Fruit fly (Drosophila melanogaster) whole organism, embryonic: ENCODE measurements around the gene gt.

Experiments
- B-H1 ChIP-seq: fragments of 200-800 bp; sonication (Bioruptor generic); IDR thresholded peaks from 3 replicates; pipeline ENCODE4 v1.3.6; 2022; ENCODE audit warnings: missing biosample characterization, missing genetic modification characterization
- CG10462 ChIP-seq: fragments of 200-800 bp; sonication (Bioruptor generic); optimal IDR thresholded peaks from 2 replicates; lab custom pipeline; 2016; ENCODE audit warnings: missing biosample characterization, missing genetic modification characterization
- CG11560 ChIP-seq: fragments of 200-800 bp; sonication (Bioruptor generic); IDR thresholded peaks from 3 replicates; pipeline ENCODE4 v1.3.6; 2022; ENCODE audit warnings: missing biosample characterization, missing genetic modification characterization
- CG1233 ChIP-seq: fragments of 200-800 bp; sonication (Bioruptor generic); optimal IDR thresholded peaks from 4 replicates; lab custom pipeline; 2018; ENCODE audit warnings: missing biosample characterization, mild to moderate bottlenecking, missing genetic modification characterization
- CG14710 ChIP-seq: fragments of 200-800 bp; sonication (Bioruptor generic); optimal IDR thresholded peaks from 3 replicates; lab custom pipeline; 2019; ENCODE audit warnings: missing biosample characterization, mild to moderate bottlenecking, missing genetic modification characterization, moderate library complexity
- CG1602 ChIP-seq: fragments of 200-800 bp; sonication (Bioruptor generic); optimal IDR thresholded peaks from 3 replicates; lab custom pipeline; 2016; ENCODE audit warnings: missing biosample characterization, missing genetic modification characterization
- CG16813 ChIP-seq: fragments of 200-800 bp; sonication (Bioruptor generic); IDR thresholded peaks from 3 replicates; pipeline ENCODE4 v1.3.6; 2022; ENCODE audit warnings: missing biosample characterization, missing genetic modification characterization; ENCODE audit not compliant: partially characterized antibody
- CG17802 ChIP-seq: fragments of 200-800 bp; sonication (Bioruptor generic); optimal IDR thresholded peaks from 2 replicates; lab custom pipeline; 2018; ENCODE audit warnings: missing biosample characterization, mild to moderate bottlenecking, missing genetic modification characterization, moderate library complexity
- CG18011 ChIP-seq: fragments of 200-800 bp; sonication (Bioruptor generic); optimal IDR thresholded peaks from 2 replicates; lab custom pipeline; 2017; ENCODE audit warnings: missing biosample characterization, missing genetic modification characterization, mild to moderate bottlenecking, moderate library complexity, missing genotype
- CG18619 ChIP-seq: fragments of 200-800 bp; sonication (Bioruptor generic); optimal IDR thresholded peaks from 3 replicates; lab custom pipeline; 2017; ENCODE audit warnings: missing biosample characterization, mild to moderate bottlenecking, missing genetic modification characterization
- CG2199 ChIP-seq: fragments of 200-800 bp; sonication (Bioruptor generic); IDR thresholded peaks from 3 replicates; pipeline ENCODE4 v1.3.6; 2022; ENCODE audit warnings: missing biosample characterization, missing genetic modification characterization
- CG2202 ChIP-seq: fragments of 200-800 bp; sonication (Bioruptor generic); optimal IDR thresholded peaks from 2 replicates; lab custom pipeline; 2018; ENCODE audit warnings: missing biosample characterization, mild to moderate bottlenecking, missing genetic modification characterization
- CG33213 ChIP-seq: fragments of 200-800 bp; sonication (Bioruptor generic); optimal IDR thresholded peaks from 3 replicates; lab custom pipeline; 2016; ENCODE audit warnings: missing biosample characterization, missing genetic modification characterization
- CG33557 ChIP-seq: fragments of 200-800 bp; sonication (Bioruptor generic); optimal IDR thresholded peaks from 2 replicates; lab custom pipeline; 2019; ENCODE audit warnings: missing biosample characterization, mild to moderate bottlenecking, missing genetic modification characterization, moderate library complexity
- CG34422 ChIP-seq: fragments of 200-800 bp; sonication (Bioruptor generic); IDR thresholded peaks from 3 replicates; pipeline ENCODE4 v1.3.6; 2022; ENCODE audit warnings: missing biosample characterization, missing genetic modification characterization
- CG4282 ChIP-seq: fragments of 200-800 bp; sonication (Bioruptor generic); optimal IDR thresholded peaks from 2 replicates; lab custom pipeline; 2016; ENCODE audit warnings: missing biosample characterization, missing genetic modification characterization
- CG4617 ChIP-seq: fragments of 200-800 bp; sonication (Bioruptor generic); optimal IDR thresholded peaks from 3 replicates; lab custom pipeline; 2016; ENCODE audit warnings: missing biosample characterization, missing genetic modification characterization, borderline replicate concordance
- CG5180 ChIP-seq: fragments of 200-800 bp; sonication (Bioruptor generic); optimal IDR thresholded peaks from 3 replicates; lab custom pipeline; 2017; ENCODE audit warnings: missing biosample characterization, missing genetic modification characterization, mild to moderate bottlenecking, moderate library complexity, missing genetic modification reagents
- CG7839 ChIP-seq: fragments of 200-800 bp; sonication (Bioruptor generic); optimal IDR thresholded peaks from 3 replicates; lab custom pipeline; 2018; ENCODE audit warnings: missing biosample characterization, mild to moderate bottlenecking, missing genetic modification characterization, moderate library complexity
- CG9437 ChIP-seq: fragments of 200-800 bp; sonication (Bioruptor generic); optimal IDR thresholded peaks from 2 replicates; lab custom pipeline; 2018; ENCODE audit warnings: missing biosample characterization, mild to moderate bottlenecking, missing genetic modification characterization
- CG9609 ChIP-seq: fragments of 200-800 bp; sonication (Bioruptor generic); optimal IDR thresholded peaks from 3 replicates; lab custom pipeline; 2016; ENCODE audit warnings: missing biosample characterization, missing genetic modification characterization
- CHES-1-like ChIP-seq: fragments of 200-800 bp; sonication (Bioruptor generic); optimal IDR thresholded peaks from 2 replicates; lab custom pipeline; 2016; ENCODE audit warnings: missing biosample characterization, missing genetic modification characterization
- Camta ChIP-seq: fragments of 200-800 bp; sonication (Bioruptor generic); optimal IDR thresholded peaks from 2 replicates; lab custom pipeline; 2016; ENCODE audit warnings: missing biosample characterization, missing genetic modification characterization
- Chrac-16 ChIP-seq: fragments of 200-800 bp; sonication (Bioruptor generic); optimal IDR thresholded peaks from 3 replicates; lab custom pipeline; 2016; ENCODE audit warnings: missing biosample characterization, missing genetic modification characterization
- MESR4 ChIP-seq: fragments of 200-800 bp; sonication (Bioruptor generic); optimal IDR thresholded peaks from 2 replicates; lab custom pipeline; 2018; ENCODE audit warnings: missing biosample characterization, mild to moderate bottlenecking, missing genetic modification characterization, moderate library complexity
- NC2α ChIP-seq: fragments of 200-800 bp; sonication (Bioruptor generic); optimal IDR thresholded peaks from 2 replicates; lab custom pipeline; 2016; ENCODE audit warnings: missing biosample characterization, missing genetic modification characterization
- Pdp1 ChIP-seq, 2 experiments: fragments of 200-800 bp; sonication (Bioruptor generic); optimal IDR thresholded peaks; 3 replicates each; lab custom pipeline; 2016; ENCODE audit warnings: missing biosample characterization in 2 of 2, missing genetic modification characterization in 2 of 2, mild to moderate bottlenecking in 1 of 2, moderate library complexity in 1 of 2
- Ptx1 ChIP-seq: fragments of 200-800 bp; sonication (Bioruptor generic); IDR thresholded peaks from 2 replicates; pipeline ENCODE4 v1.3.6; 2022; ENCODE audit warnings: missing biosample characterization, missing genetic modification characterization
- Sox100B ChIP-seq: fragments of 200-800 bp; sonication (Bioruptor generic); optimal IDR thresholded peaks from 3 replicates; lab custom pipeline; 2018; ENCODE audit warnings: missing biosample characterization, mild to moderate bottlenecking, missing genetic modification characterization
- TFAM ChIP-seq: fragments of 200-800 bp; sonication (Bioruptor generic); optimal IDR thresholded peaks from 2 replicates; lab custom pipeline; 2017; ENCODE audit warnings: missing biosample characterization, missing genetic modification characterization, inconsistent platforms
- Trl ChIP-seq, 3 experiments: fragments of >200 bp in 2 of 3; fragments of 200-800 bp in 1 of 3; sonication (Bioruptor generic) in 1 of 3; optimal IDR thresholded peaks; 2 replicates in 1 of 3; 3 replicates in 2 of 3; lab custom pipeline; 2016 to 2017; ENCODE audit warnings: missing biosample characterization in 1 of 3, missing genetic modification characterization in 1 of 3
- ap ChIP-seq: fragments of 200-800 bp; sonication (Bioruptor generic); IDR thresholded peaks from 2 replicates; pipeline ENCODE4 v1.3.6; 2022; ENCODE audit warnings: missing biosample characterization, missing genetic modification characterization
- bab2 ChIP-seq: fragments of 200-800 bp; sonication (Bioruptor generic); optimal IDR thresholded peaks from 2 replicates; lab custom pipeline; 2016; ENCODE audit warnings: missing biosample characterization, missing genetic modification characterization
- chn ChIP-seq: fragments of 200-800 bp; sonication (Bioruptor generic); optimal IDR thresholded peaks from 2 replicates; lab custom pipeline; 2016; ENCODE audit warnings: missing biosample characterization, missing genetic modification characterization
- dmrt11E ChIP-seq: fragments of 200-800 bp; sonication (Bioruptor generic); optimal IDR thresholded peaks from 3 replicates; lab custom pipeline; 2018; ENCODE audit warnings: missing biosample characterization, mild to moderate bottlenecking, missing genetic modification characterization, moderate library complexity
- eve ChIP-seq, 2 experiments: fragments of >200 bp; optimal IDR thresholded peaks; 2 replicates each; lab custom pipeline; 2017; ENCODE audit warnings: missing biosample characterization in 2 of 2, missing genetic modification characterization in 2 of 2
- eyg ChIP-seq: fragments of 200-800 bp; sonication (Bioruptor generic); optimal IDR thresholded peaks from 3 replicates; lab custom pipeline; 2016; ENCODE audit warnings: missing biosample characterization, missing genetic modification characterization
- fd102C ChIP-seq: fragments of 200-800 bp; sonication (Bioruptor generic); optimal IDR thresholded peaks from 2 replicates; lab custom pipeline; 2018; ENCODE audit warnings: missing biosample characterization, mild to moderate bottlenecking, missing genetic modification characterization, moderate library complexity
- gsb-n ChIP-seq: fragments of 200-800 bp; sonication (Bioruptor generic); optimal IDR thresholded peaks from 3 replicates; lab custom pipeline; 2018; ENCODE audit warnings: missing biosample characterization, mild to moderate bottlenecking, missing genetic modification characterization
- gt ChIP-seq: fragments of 200-800 bp; sonication (Bioruptor generic); IDR thresholded peaks from 2 replicates; pipeline ENCODE4 v1.3.6; 2022; ENCODE audit warnings: missing biosample characterization, missing genetic modification characterization
- jing ChIP-seq: fragments of 200-800 bp; sonication (Bioruptor generic); optimal IDR thresholded peaks from 2 replicates; lab custom pipeline; 2018; ENCODE audit warnings: missing biosample characterization, mild to moderate bottlenecking, missing genetic modification characterization
- lmd ChIP-seq: fragments of 200-800 bp; sonication (Bioruptor generic); IDR thresholded peaks from 2 replicates; pipeline ENCODE4 v1.3.6; 2022; ENCODE audit warnings: missing biosample characterization, missing genetic modification characterization
- luna ChIP-seq: fragments of 200-800 bp; sonication (Bioruptor generic); optimal IDR thresholded peaks from 2 replicates; lab custom pipeline; 2016; ENCODE audit warnings: missing biosample characterization, missing genetic modification characterization
- mirr ChIP-seq: fragments of 200-800 bp; sonication (Bioruptor generic); optimal IDR thresholded peaks from 3 replicates; lab custom pipeline; 2018; ENCODE audit warnings: missing biosample characterization, mild to moderate bottlenecking, missing genetic modification characterization
- prd ChIP-seq, 3 experiments: fragments of >200 bp in 2 of 3; fragments of 200-800 bp in 1 of 3; sonication (Bioruptor generic) in 1 of 3; optimal IDR thresholded peaks in 2 of 3; IDR thresholded peaks in 1 of 3; 2 replicates in 2 of 3; 3 replicates in 1 of 3; pipeline versions ENCODE4 v1.3.6 to Lab custom; 2017 to 2022; ENCODE audit warnings: missing biosample characterization in 1 of 3, missing genetic modification characterization in 1 of 3
- scrt ChIP-seq: fragments of 200-800 bp; sonication (Bioruptor generic); optimal IDR thresholded peaks from 2 replicates; lab custom pipeline; 2018; ENCODE audit warnings: missing biosample characterization, mild to moderate bottlenecking, missing genetic modification characterization, moderate library complexity
- sens-2 ChIP-seq: fragments of 200-800 bp; sonication (Bioruptor generic); IDR thresholded peaks from 2 replicates; pipeline ENCODE4 v1.3.6; 2022; ENCODE audit warnings: missing biosample characterization, missing genetic modification characterization
- slbo ChIP-seq: fragments of 200-800 bp; sonication (Bioruptor generic); IDR thresholded peaks from 2 replicates; pipeline ENCODE4 v1.3.6; 2022; ENCODE audit warnings: missing biosample characterization, missing genetic modification characterization
- tio ChIP-seq: fragments of 200-800 bp; sonication (Bioruptor generic); optimal IDR thresholded peaks from 2 replicates; lab custom pipeline; 2017; ENCODE audit warnings: missing biosample characterization, missing genetic modification characterization, inconsistent platforms
- yki ChIP-seq: fragments of >200 bp; optimal IDR thresholded peaks from 3 replicates; lab custom pipeline; 2018

The gt gene

dm6 chrX:2468576-2468975 is 39.8 kb upstream of the gt start (continued):
- TF ChIP-seq CG33557 (GFP tag; lab: Kevin White, UChicago) = peak; percentile 82
- TF ChIP-seq CG18619 (GFP tag; lab: Kevin White, UChicago) = peak; percentile 14
- TF ChIP-seq lmd (GFP tag; lab: Robert Waterston, UW) = peak; percentile 78
- TF ChIP-seq chn (GFP tag; lab: Kevin White, UChicago) = peak; percentile 77
- peak; percentile 64 for TF ChIP-seq NC2α (GFP tag; lab: Kevin White, UChicago)
- no peak for TF ChIP-seq CG4617
- peak; percentile 4 for TF ChIP-seq CG9437 (GFP tag; lab: Kevin White, UChicago)
- no peak for TF ChIP-seq prd (optimal IDR thresholded peaks at IDR 0.05; lab: Kevin White, UChicago)
- TF ChIP-seq prd (GFP tag; IDR thresholded peaks at IDR 0.05; lab: Robert Waterston, UW) = peak; percentile 90
- no peak for TF ChIP-seq luna (GFP tag; lab: Kevin White, UChicago)
- TF ChIP-seq dmrt11E = peak; percentile 87
- peak; percentile 28 for TF ChIP-seq CG10462
- TF ChIP-seq gt (GFP tag; lab: Robert Waterston, UW) = peak; percentile 95
- TF ChIP-seq CG18011 (GFP tag; lab: Kevin White, UChicago) = no peak
- TF ChIP-seq CG14710 (tag; lab: Kevin White, UChicago) = peak; percentile 83
- TF ChIP-seq tio (GFP tag; lab: Kevin White, UChicago) = peak; percentile 57
- peak; percentile 65 for TF ChIP-seq CG2202 (tag; lab: Kevin White, UChicago)
- TF ChIP-seq ap (GFP tag; lab: Robert Waterston, UW) = peak; percentile 64; the same call in 1 of the 2 replicates
- peak; percentile 82; the same call in 2 of the 3 replicates for TF ChIP-seq CG34422 (GFP tag; lab: Robert Waterston, UW)
- TF ChIP-seq CG4282 = no peak
- peak; percentile 73 to 92 for TF ChIP-seq Pdp1 (GFP tag; optimal IDR thresholded peaks at IDR 0.05; lab: Kevin White, UChicago)
- TF ChIP-seq bab2 = peak; percentile 75
- TF ChIP-seq gsb-n (tag; lab: Kevin White, UChicago) = peak; percentile 71
- peak; percentile 50 for TF ChIP-seq Sox100B (GFP tag; lab: Kevin White, UChicago)
- peak; percentile 38; the same call in 2 of the 3 replicates for TF ChIP-seq B-H1 (GFP tag; lab: Robert Waterston, UW)
- no peak for TF ChIP-seq yki (lab: Kevin White, UChicago)
- TF ChIP-seq CG11560 = peak; percentile 29; the same call in 1 of the 3 replicates
- TF ChIP-seq Chrac-16 = peak; percentile 71
- TF ChIP-seq CG9609 (GFP tag; lab: Kevin White, UChicago) = peak; percentile 67
- TF ChIP-seq slbo (GFP tag; lab: Robert Waterston, UW) = peak; percentile 48; the same call in 1 of the 2 replicates
- TF ChIP-seq eyg = no peak
- TF ChIP-seq CG17802 = peak; percentile 28
- no peak for TF ChIP-seq mirr (GFP tag; lab: Kevin White, UChicago)
- TF ChIP-seq CG33213 (GFP tag; lab: Kevin White, UChicago) = peak; percentile 52
- TF ChIP-seq CG1602 (GFP tag; lab: Kevin White, UChicago) = peak; percentile 67
- TF ChIP-seq jing = peak; percentile 47
- TF ChIP-seq sens-2 = peak; percentile 69
- peak; percentile 80 for TF ChIP-seq CG7839
- TF ChIP-seq Ptx1 (GFP tag; lab: Robert Waterston, UW) = peak; percentile 73
- no peak for TF ChIP-seq scrt (GFP tag; lab: Kevin White, UChicago)
- TF ChIP-seq fd102C (GFP tag; lab: Kevin White, UChicago) = peak; percentile 18
- TF ChIP-seq CG2199 = peak; percentile 41; the same call in 2 of the 3 replicates
- peak; percentile 56 for TF ChIP-seq CHES-1-like
- peak in 1 of 2 experiments; percentile 81 for TF ChIP-seq eve (GFP tag; optimal IDR thresholded peaks at IDR 0.05; lab: Kevin White, UChicago)
- TF ChIP-seq CG16813 (GFP tag; lab: Robert Waterston, UW) = no peak
- peak; percentile 43 for TF ChIP-seq Camta (GFP tag; lab: Kevin White, UChicago)
- TF ChIP-seq MESR4 (GFP tag; lab: Kevin White, UChicago) = no peak
- no peak for TF ChIP-seq Trl (optimal IDR thresholded peaks at IDR 0.05; lab: Kevin White, UChicago)
- TF ChIP-seq Trl (GFP tag; optimal IDR thresholded peaks at IDR 0.05; lab: Kevin White, UChicago) = peak; percentile 70
- peak; percentile 61 for TF ChIP-seq CG1233 (GFP tag; lab: Kevin White, UChicago)
- TF ChIP-seq TFAM (GFP tag; lab: Kevin White, UChicago) = no peak
- peak; percentile 46 for TF ChIP-seq CG5180
